Worm (Caenorhabditis elegans): ENCODE measurements around the gene C34C6.9.

- TF ChIP-seq nhr-11 (tag; optimal IDR thresholded peaks at IDR 0.05): no peak
- no peak for TF ChIP-seq pqm-1 (tag; optimal IDR thresholded peaks at IDR 0.05)
- no peak for TF ChIP-seq lsy-2 (tag; optimal IDR thresholded peaks at IDR 0.05)
Measured at ce11 chrII:8670835-8671234, 14.9 kb upstream of the C34C6.9 start.
